Fruit fly (Drosophila melanogaster) whole organism, embryonic: ENCODE data around the gene Ddc.

Experiments used
- Aef1 ChIP-seq: fragments of 200-800 bp; sonication (Bioruptor generic); IDR thresholded peaks from 3 replicates; pipeline ENCODE4 v1.3.6; 2022; ENCODE audit warnings: missing biosample characterization, missing genetic modification characterization
- Asciz ChIP-seq: fragments of 200-800 bp; sonication (Bioruptor generic); optimal IDR thresholded peaks from 2 replicates; lab custom pipeline; 2017; ENCODE audit warnings: missing biosample characterization, mild to moderate bottlenecking, missing genetic modification characterization, missing genetic modification reagents
- BEAF-32 ChIP-seq: fragments of 200-800 bp; sonication (Bioruptor generic); optimal IDR thresholded peaks from 3 replicates; lab custom pipeline; 2017; ENCODE audit warnings: missing biosample characterization, missing genetic modification characterization, mild to moderate bottlenecking, moderate library complexity, missing genetic modification reagents
- Blimp-1 ChIP-seq: fragments of 200-800 bp; sonication (Bioruptor generic); optimal IDR thresholded peaks from 3 replicates; lab custom pipeline; 2018; ENCODE audit warnings: missing biosample characterization, missing genetic modification characterization, mild to moderate bottlenecking, moderate library complexity, missing genetic modification reagents
- CG10462 ChIP-seq: fragments of 200-800 bp; sonication (Bioruptor generic); optimal IDR thresholded peaks from 2 replicates; lab custom pipeline; 2016; ENCODE audit warnings: missing biosample characterization, missing genetic modification characterization
- CG10979 ChIP-seq: fragments of 200-800 bp; sonication (Bioruptor generic); optimal IDR thresholded peaks from 2 replicates; lab custom pipeline; 2018; ENCODE audit warnings: missing biosample characterization, mild to moderate bottlenecking, missing genetic modification characterization, moderate library complexity
- CG11456 ChIP-seq: fragments of 200-800 bp; sonication (Bioruptor generic); IDR thresholded peaks from 3 replicates; pipeline ENCODE4 v1.3.6; 2022; ENCODE audit warnings: missing biosample characterization, missing genetic modification characterization
- CG12071 ChIP-seq: fragments of 200-800 bp; sonication (Bioruptor generic); optimal IDR thresholded peaks from 3 replicates; lab custom pipeline; 2018; ENCODE audit warnings: missing biosample characterization, mild to moderate bottlenecking, missing genetic modification characterization
- CG13296 ChIP-seq: fragments of 200-800 bp; sonication (Bioruptor generic); optimal IDR thresholded peaks from 3 replicates; lab custom pipeline; 2018; ENCODE audit warnings: missing biosample characterization, mild to moderate bottlenecking, missing genetic modification characterization
- CG1603 ChIP-seq: fragments of 200-800 bp; sonication (Bioruptor generic); optimal IDR thresholded peaks from 2 replicates; lab custom pipeline; 2019; ENCODE audit warnings: missing biosample characterization, mild to moderate bottlenecking, missing genetic modification characterization, moderate library complexity
- CG18599 ChIP-seq: fragments of 200-800 bp; sonication (Bioruptor generic); optimal IDR thresholded peaks from 3 replicates; lab custom pipeline; 2017; ENCODE audit warnings: missing biosample characterization, missing genetic modification characterization, mild to moderate bottlenecking, moderate library complexity, missing genetic modification reagents
- CG2889 ChIP-seq: fragments of 200-800 bp; sonication (Bioruptor generic); IDR thresholded peaks from 3 replicates; pipeline ENCODE4 v1.3.6; 2022; ENCODE audit warnings: missing biosample characterization, missing genetic modification characterization
- CG30403 ChIP-seq: fragments of 200-800 bp; sonication (Bioruptor generic); optimal IDR thresholded peaks from 3 replicates; lab custom pipeline; 2016; ENCODE audit warnings: missing biosample characterization, missing genetic modification characterization
- CG30431 ChIP-seq: fragments of 200-800 bp; sonication (Bioruptor generic); optimal IDR thresholded peaks from 2 replicates; lab custom pipeline; 2017; ENCODE audit warnings: missing biosample characterization, missing genetic modification characterization
- CG4854 ChIP-seq: fragments of 200-800 bp; sonication (Bioruptor generic); optimal IDR thresholded peaks from 2 replicates; lab custom pipeline; 2016; ENCODE audit warnings: missing biosample characterization, missing genetic modification characterization, inconsistent platforms
- CG5245 ChIP-seq: fragments of 200-800 bp; sonication (Bioruptor generic); optimal IDR thresholded peaks from 3 replicates; lab custom pipeline; 2016; ENCODE audit warnings: missing biosample characterization, missing genetic modification characterization
- CG6254 ChIP-seq: fragments of 200-800 bp; sonication (Bioruptor generic); optimal IDR thresholded peaks from 3 replicates; lab custom pipeline; 2017; ENCODE audit warnings: mild to moderate bottlenecking, missing biosample characterization, missing genetic modification reagents, missing genetic modification characterization
- CG7556 ChIP-seq: fragments of 200-800 bp; sonication (Bioruptor generic); optimal IDR thresholded peaks from 2 replicates; lab custom pipeline; 2017; ENCODE audit warnings: missing biosample characterization, mild to moderate bottlenecking, missing genetic modification characterization
- CG7745 ChIP-seq: fragments of 200-800 bp; sonication (Bioruptor generic); optimal IDR thresholded peaks from 2 replicates; lab custom pipeline; 2018; ENCODE audit warnings: missing biosample characterization, mild to moderate bottlenecking, missing genetic modification characterization, moderate library complexity
- CG8359 ChIP-seq: fragments of 200-800 bp; sonication (Bioruptor generic); optimal IDR thresholded peaks from 2 replicates; lab custom pipeline; 2017; ENCODE audit warnings: missing biosample characterization, mild to moderate bottlenecking, missing genetic modification characterization, borderline replicate concordance
- CG8478 ChIP-seq: fragments of >200 bp; optimal IDR thresholded peaks from 2 replicates; lab custom pipeline; 2018
- Camta ChIP-seq: fragments of 200-800 bp; sonication (Bioruptor generic); optimal IDR thresholded peaks from 2 replicates; lab custom pipeline; 2016; ENCODE audit warnings: missing biosample characterization, missing genetic modification characterization
- Ets65A ChIP-seq: fragments of 200-800 bp; sonication (Bioruptor generic); peaks from one replicate; lab custom pipeline; 2016; ENCODE audit warnings: missing biosample characterization, missing genetic modification characterization
- Kr ChIP-seq: fragments of 200-800 bp; sonication (Bioruptor generic); optimal IDR thresholded peaks from 2 replicates; lab custom pipeline; 2017; ENCODE audit warnings: missing biosample characterization, mild to moderate bottlenecking, missing genetic modification characterization
- Optix ChIP-seq: fragments of 200-800 bp; sonication (Bioruptor generic); IDR thresholded peaks from 3 replicates; pipeline ENCODE4 v1.3.6; 2022; ENCODE audit warnings: missing biosample characterization, missing genetic modification characterization
- Poxn ChIP-seq: fragments of 200-800 bp; sonication (Bioruptor generic); IDR thresholded peaks from 2 replicates; pipeline ENCODE4 v1.3.6; 2022; ENCODE audit warnings: missing biosample characterization, missing genetic modification characterization
- Scr ChIP-seq: fragments of 200-800 bp; sonication (Bioruptor generic); IDR thresholded peaks from 2 replicates; pipeline ENCODE4 v1.3.6; 2022; ENCODE audit warnings: missing biosample characterization, missing genetic modification characterization; ENCODE audit not compliant: partially characterized antibody
- Trl ChIP-seq, 3 experiments: fragments of >200 bp in 2 of 3; fragments of 200-800 bp in 1 of 3; sonication (Bioruptor generic) in 1 of 3; optimal IDR thresholded peaks; 2 replicates in 1 of 3; 3 replicates in 2 of 3; lab custom pipeline; 2016 to 2017; ENCODE audit warnings: missing biosample characterization in 1 of 3, missing genetic modification characterization in 1 of 3
- al ChIP-seq: fragments of 200-800 bp; sonication (Bioruptor generic); IDR thresholded peaks from 2 replicates; pipeline ENCODE4 v1.3.6; 2022; ENCODE audit warnings: missing biosample characterization, missing genetic modification characterization
- br ChIP-seq: fragments of >200 bp; optimal IDR thresholded peaks from 2 replicates; lab custom pipeline; 2017
- caup ChIP-seq: fragments of 200-800 bp; sonication (Bioruptor generic); optimal IDR thresholded peaks from 3 replicates; lab custom pipeline; 2017; ENCODE audit warnings: missing biosample characterization, mild to moderate bottlenecking, missing genetic modification characterization, moderate library complexity; ENCODE audit not compliant: severe bottlenecking
- ci ChIP-seq: fragments of 200-800 bp; sonication (Bioruptor generic); IDR thresholded peaks from 3 replicates; pipeline ENCODE4 v1.3.6; 2022; ENCODE audit warnings: missing biosample characterization, missing genetic modification characterization
- disco-r ChIP-seq: fragments of 200-800 bp; sonication (Bioruptor generic); optimal IDR thresholded peaks from 2 replicates; lab custom pipeline; 2016; ENCODE audit warnings: missing biosample characterization, missing genetic modification characterization
- fd64A ChIP-seq: fragments of 200-800 bp; sonication (Bioruptor generic); optimal IDR thresholded peaks from 3 replicates; lab custom pipeline; 2018; ENCODE audit warnings: missing biosample characterization, mild to moderate bottlenecking, missing genetic modification characterization
- nmo ChIP-seq: fragments of 200-800 bp; sonication (Bioruptor generic); optimal IDR thresholded peaks from 2 replicates; lab custom pipeline; 2018; ENCODE audit warnings: missing biosample characterization, mild to moderate bottlenecking, missing genetic modification characterization, moderate library complexity
- onecut ChIP-seq: fragments of 200-800 bp; sonication (Bioruptor generic); IDR thresholded peaks from 2 replicates; pipeline ENCODE4 v1.3.6; 2022; ENCODE audit warnings: missing biosample characterization, missing genetic modification characterization
- ro ChIP-seq: fragments of 200-800 bp; sonication (Bioruptor generic); IDR thresholded peaks from 2 replicates; pipeline ENCODE4 v1.3.6; 2022; ENCODE audit warnings: missing biosample characterization, missing genetic modification characterization
- row ChIP-seq: fragments of 200-800 bp; sonication (Bioruptor generic); IDR thresholded peaks from 3 replicates; pipeline ENCODE4 v1.3.6; 2022; ENCODE audit warnings: missing biosample characterization, missing genetic modification characterization
- sd ChIP-seq: fragments of 200-800 bp; sonication (Bioruptor generic); optimal IDR thresholded peaks from 3 replicates; lab custom pipeline; 2018; ENCODE audit warnings: missing biosample characterization, mild to moderate bottlenecking, missing genetic modification characterization, moderate library complexity
- sens ChIP-seq: fragments of 200-800 bp; sonication (Bioruptor generic); peaks from one replicate; lab custom pipeline; 2016; ENCODE audit warnings: missing biosample characterization, missing genetic modification characterization
- sima ChIP-seq: fragments of 200-800 bp; sonication (Bioruptor generic); optimal IDR thresholded peaks from 2 replicates; lab custom pipeline; 2016; ENCODE audit warnings: missing biosample characterization, missing genetic modification characterization
- slbo ChIP-seq: fragments of 200-800 bp; sonication (Bioruptor generic); IDR thresholded peaks from 2 replicates; pipeline ENCODE4 v1.3.6; 2022; ENCODE audit warnings: missing biosample characterization, missing genetic modification characterization
- stwl ChIP-seq: fragments of 200-800 bp; sonication (Bioruptor generic); optimal IDR thresholded peaks from 3 replicates; lab custom pipeline; 2018; ENCODE audit warnings: missing biosample characterization, mild to moderate bottlenecking, missing genetic modification characterization, moderate library complexity
- tna ChIP-seq: fragments of 200-800 bp; sonication (Bioruptor generic); IDR thresholded peaks from 2 replicates; pipeline ENCODE4 v1.3.6; 2022; ENCODE audit warnings: missing biosample characterization, missing genetic modification characterization; ENCODE audit not compliant: partially characterized antibody
- toy ChIP-seq: fragments of 200-800 bp; sonication (Bioruptor generic); IDR thresholded peaks from 2 replicates; pipeline ENCODE4 v1.3.6; 2022; ENCODE audit warnings: missing biosample characterization, missing genetic modification characterization
- unpg ChIP-seq: fragments of 200-800 bp; sonication (Bioruptor generic); optimal IDR thresholded peaks from 3 replicates; lab custom pipeline; 2018; ENCODE audit warnings: missing biosample characterization, mild to moderate bottlenecking, missing genetic modification characterization, moderate library complexity
- wdn ChIP-seq: fragments of 200-800 bp; sonication (Bioruptor generic); IDR thresholded peaks from 2 replicates; pipeline ENCODE4 v1.3.6; 2022; ENCODE audit warnings: missing biosample characterization, missing genetic modification characterization
- wek ChIP-seq: fragments of 200-800 bp; sonication (Bioruptor generic); optimal IDR thresholded peaks from 3 replicates; lab custom pipeline; 2018; ENCODE audit warnings: missing biosample characterization, mild to moderate bottlenecking, missing genetic modification characterization, moderate library complexity

The Ddc gene

dm6 chr2L:19079742-19080141, 40.4 kb downstream of the Ddc start (continued):
- TF ChIP-seq wek (GFP tag; lab: Kevin White, UChicago): peak; percentile 16
- TF ChIP-seq CG6254 (GFP tag; lab: Kevin White, UChicago): peak; percentile 8
- no peak for TF ChIP-seq Ets65A (GFP tag; lab: Kevin White, UChicago)
- TF ChIP-seq sima: no peak
- TF ChIP-seq CG11456: no peak
- no peak for TF ChIP-seq disco-r
- peak; percentile 88 for TF ChIP-seq ci
- TF ChIP-seq CG1603 (tag; lab: Kevin White, UChicago): peak; percentile 33
- 0 out of 2 replicates have a peak, but pooled peaks have one; percentile 10 for TF ChIP-seq slbo
- TF ChIP-seq CG12071: no peak
- TF ChIP-seq CG7745 (tag; lab: Kevin White, UChicago): no peak

dm6 chr2L:19078928-19079327, 41.2 kb downstream of the Ddc start, which contains the start of gene CG10700:
TSS of gene CG10700 (minus strand) at chr2L:19079028.
- TF ChIP-seq Asciz (GFP tag; lab: Kevin White, UChicago): no peak
- TF ChIP-seq Aef1 (GFP tag; lab: Robert Waterston, UW): no peak
- TF ChIP-seq caup: no peak
- TF ChIP-seq tna (GFP tag; lab: Robert Waterston, UW): no peak
- no peak for TF ChIP-seq fd64A (GFP tag; lab: Kevin White, UChicago)
- TF ChIP-seq, all 482 proteins: peak for 0

dm6 chr2L:19074099-19074828, 45.8 kb downstream of the Ddc start, which contains the start of gene CG17572:
TSS of gene CG17572 (minus strand) at chr2L:19074149.
- TF ChIP-seq Blimp-1 (GFP tag; lab: Kevin White, UChicago) (peak; percentile 60), br (lab: Kevin White, UChicago) (no peak), CG8359 (GFP tag; lab: Kevin White, UChicago) (no peak), CG5245 (GFP tag; lab: Kevin White, UChicago) (no peak), Camta (GFP tag; lab: Kevin White, UChicago) (no peak), CG2889 (GFP tag; lab: Robert Waterston, UW) (no peak), sd (no peak), nmo (GFP tag; lab: Kevin White, UChicago) (peak; percentile 9), Poxn (GFP tag; lab: Robert Waterston, UW) (no peak), CG8478 (lab: Kevin White, UChicago) (no peak), ro (GFP tag; lab: Robert Waterston, UW) (no peak), CG10462 (GFP tag; lab: Kevin White, UChicago) (no peak), row (no peak; the same call in 2 of the 3 replicates), sens (GFP tag; lab: Kevin White, UChicago) (peak; percentile 80), fd64A (GFP tag; lab: Kevin White, UChicago) (no peak), Scr (no peak), CG4854 (no peak), CG13296 (no peak), unpg (GFP tag; lab: Kevin White, UChicago) (no peak), Optix (GFP tag; lab: Robert Waterston, UW) (no peak), CG10979 (tag; lab: Kevin White, UChicago) (no peak), CG30431 (GFP tag; lab: Kevin White, UChicago) (no peak), CG30403 (GFP tag; lab: Kevin White, UChicago) (no peak), stwl (tag; lab: Kevin White, UChicago) (no peak), onecut (GFP tag; lab: Robert Waterston, UW) (no peak), CG18599 (no peak), toy (GFP tag; lab: Robert Waterston, UW) (no peak), CG7556 (GFP tag; lab: Kevin White, UChicago) (no peak), al (no peak), Kr (GFP tag; lab: Kevin White, UChicago) (no peak), Trl (optimal IDR thresholded peaks at IDR 0.05; lab: Kevin White, UChicago) (no peak), Trl (GFP tag; optimal IDR thresholded peaks at IDR 0.05; lab: Kevin White, UChicago) (no peak), BEAF-32 (GFP tag; lab: Kevin White, UChicago) (no peak), wdn (no peak)
